Fruit fly (Drosophila melanogaster) whole organism, embryonic: ENCODE measurements around the gene Hexim.

ENCODE experiments used
- BEAF-32 ChIP-seq: fragments of 200-800 bp; sonication (Bioruptor generic); optimal IDR thresholded peaks from 3 replicates; lab custom pipeline; 2017; ENCODE audit warnings: missing biosample characterization, missing genetic modification characterization, mild to moderate bottlenecking, moderate library complexity, missing genetic modification reagents
- CG14710 ChIP-seq: fragments of 200-800 bp; sonication (Bioruptor generic); optimal IDR thresholded peaks from 3 replicates; lab custom pipeline; 2019; ENCODE audit warnings: missing biosample characterization, mild to moderate bottlenecking, missing genetic modification characterization, moderate library complexity
- CG15011 ChIP-seq: fragments of 200-800 bp; sonication (Bioruptor generic); optimal IDR thresholded peaks from 3 replicates; lab custom pipeline; 2018; ENCODE audit warnings: missing biosample characterization, mild to moderate bottlenecking, missing genetic modification characterization
- CG15269 ChIP-seq: fragments of 200-800 bp; sonication (Bioruptor generic); optimal IDR thresholded peaks from 2 replicates; lab custom pipeline; 2018; ENCODE audit warnings: missing biosample characterization, mild to moderate bottlenecking, missing genetic modification characterization, moderate library complexity
- CG1647 ChIP-seq: fragments of 200-800 bp; sonication (Bioruptor generic); optimal IDR thresholded peaks from 3 replicates; lab custom pipeline; 2016; ENCODE audit warnings: missing biosample characterization, missing genetic modification characterization
- CG16779 ChIP-seq: fragments of 200-800 bp; sonication (Bioruptor generic); IDR thresholded peaks from 2 replicates; pipeline ENCODE4 v1.3.6; 2022; ENCODE audit warnings: missing biosample characterization, missing genetic modification characterization
- CG17186 ChIP-seq: fragments of 200-800 bp; sonication (Bioruptor generic); optimal IDR thresholded peaks from 3 replicates; lab custom pipeline; 2017; ENCODE audit warnings: missing biosample characterization, missing genetic modification reagents, missing genetic modification characterization
- CG17385 ChIP-seq: fragments of 200-800 bp; sonication (Bioruptor generic); optimal IDR thresholded peaks from 3 replicates; lab custom pipeline; 2018; ENCODE audit warnings: missing biosample characterization, mild to moderate bottlenecking, missing genetic modification characterization
- CG2116 ChIP-seq: fragments of 200-800 bp; sonication (Bioruptor generic); optimal IDR thresholded peaks from 3 replicates; lab custom pipeline; 2018; ENCODE audit warnings: missing biosample characterization, mild to moderate bottlenecking, missing genetic modification characterization
- CG2199 ChIP-seq: fragments of 200-800 bp; sonication (Bioruptor generic); IDR thresholded peaks from 3 replicates; pipeline ENCODE4 v1.3.6; 2022; ENCODE audit warnings: missing biosample characterization, missing genetic modification characterization
- CG30431 ChIP-seq: fragments of 200-800 bp; sonication (Bioruptor generic); optimal IDR thresholded peaks from 2 replicates; lab custom pipeline; 2017; ENCODE audit warnings: missing biosample characterization, missing genetic modification characterization
- CG31441 ChIP-seq: fragments of 200-800 bp; sonication (Bioruptor generic); IDR thresholded peaks from 2 replicates; pipeline ENCODE4 v1.3.6; 2022; ENCODE audit warnings: missing biosample characterization, missing genetic modification characterization
- CG32767 ChIP-seq: fragments of 200-800 bp; sonication (Bioruptor generic); IDR thresholded peaks from 2 replicates; pipeline ENCODE4 v1.3.6; 2022; ENCODE audit warnings: missing biosample characterization, missing genetic modification characterization
- CG34224 ChIP-seq: fragments of 200-800 bp; sonication (Bioruptor generic); IDR thresholded peaks from 3 replicates; pipeline ENCODE4 v1.3.6; 2022; ENCODE audit warnings: missing biosample characterization, missing genetic modification characterization; ENCODE audit not compliant: partially characterized antibody
- CG4617 ChIP-seq: fragments of 200-800 bp; sonication (Bioruptor generic); optimal IDR thresholded peaks from 3 replicates; lab custom pipeline; 2016; ENCODE audit warnings: missing biosample characterization, missing genetic modification characterization, borderline replicate concordance
- CG6272 ChIP-seq: fragments of 200-800 bp; sonication (Bioruptor generic); IDR thresholded peaks from 2 replicates; pipeline ENCODE4 v1.3.6; 2022; ENCODE audit warnings: missing biosample characterization, missing genetic modification characterization
- CG7987 ChIP-seq: fragments of 200-800 bp; sonication (Bioruptor generic); optimal IDR thresholded peaks from 2 replicates; lab custom pipeline; 2018; ENCODE audit warnings: missing biosample characterization, mild to moderate bottlenecking, missing genetic modification characterization, moderate library complexity
- CG9437 ChIP-seq: fragments of 200-800 bp; sonication (Bioruptor generic); optimal IDR thresholded peaks from 2 replicates; lab custom pipeline; 2018; ENCODE audit warnings: missing biosample characterization, mild to moderate bottlenecking, missing genetic modification characterization
- Dp ChIP-seq: fragments of 200-800 bp; sonication (Bioruptor generic); optimal IDR thresholded peaks from 2 replicates; lab custom pipeline; 2018; ENCODE audit warnings: missing biosample characterization, mild to moderate bottlenecking, missing genetic modification characterization, moderate library complexity
- Dref ChIP-seq: fragments of 200-800 bp; sonication (Bioruptor generic); IDR thresholded peaks from 2 replicates; pipeline ENCODE4 v1.3.6; 2022; ENCODE audit warnings: missing biosample characterization, missing genetic modification characterization
- Drgx ChIP-seq: fragments of 200-800 bp; sonication (Bioruptor generic); IDR thresholded peaks from 2 replicates; pipeline ENCODE4 v1.3.6; 2022; ENCODE audit warnings: missing biosample characterization, missing genetic modification characterization
- E2f1 ChIP-seq: fragments of 200-800 bp; sonication (Bioruptor generic); IDR thresholded peaks from 2 replicates; pipeline ENCODE4 v1.3.6; 2022; ENCODE audit warnings: missing biosample characterization, missing genetic modification characterization
- Hsf ChIP-seq: fragments of 200-800 bp; sonication (Bioruptor generic); optimal IDR thresholded peaks from 3 replicates; lab custom pipeline; 2016; ENCODE audit warnings: missing biosample characterization, missing genetic modification characterization
- Lhr ChIP-seq: fragments of 200-800 bp; sonication (Bioruptor generic); optimal IDR thresholded peaks from 3 replicates; lab custom pipeline; 2017; ENCODE audit warnings: mild to moderate bottlenecking, missing biosample characterization, missing genetic modification reagents, missing genetic modification characterization
- MBD-R2 ChIP-seq: fragments of 200-800 bp; sonication (Bioruptor generic); IDR thresholded peaks from 2 replicates; pipeline ENCODE4 v1.3.6; 2022; ENCODE audit warnings: missing biosample characterization, missing genetic modification characterization
- MESR4 ChIP-seq: fragments of 200-800 bp; sonication (Bioruptor generic); optimal IDR thresholded peaks from 2 replicates; lab custom pipeline; 2018; ENCODE audit warnings: missing biosample characterization, mild to moderate bottlenecking, missing genetic modification characterization, moderate library complexity
- Med ChIP-seq: fragments of 200-800 bp; sonication (Bioruptor generic); peaks from one replicate; lab custom pipeline; 2016; ENCODE audit warnings: missing biosample characterization, missing genetic modification characterization, mild to moderate bottlenecking, inconsistent platforms, moderate library complexity
- Mrtf ChIP-seq: fragments of 200-800 bp; sonication (Bioruptor generic); IDR thresholded peaks from 3 replicates; pipeline ENCODE4 v1.3.6; 2022; ENCODE audit warnings: missing biosample characterization, missing genetic modification characterization
- Myb ChIP-seq: fragments of 200-800 bp; sonication (Bioruptor generic); optimal IDR thresholded peaks from 2 replicates; lab custom pipeline; 2016; ENCODE audit warnings: missing biosample characterization, missing genetic modification characterization
- Scr ChIP-seq: fragments of 200-800 bp; sonication (Bioruptor generic); IDR thresholded peaks from 2 replicates; pipeline ENCODE4 v1.3.6; 2022; ENCODE audit warnings: missing biosample characterization, missing genetic modification characterization; ENCODE audit not compliant: partially characterized antibody
- Sox100B ChIP-seq: fragments of 200-800 bp; sonication (Bioruptor generic); optimal IDR thresholded peaks from 3 replicates; lab custom pipeline; 2018; ENCODE audit warnings: missing biosample characterization, mild to moderate bottlenecking, missing genetic modification characterization
- Sry-δ ChIP-seq: fragments of 200-800 bp; sonication (Bioruptor generic); optimal IDR thresholded peaks from 2 replicates; lab custom pipeline; 2016; ENCODE audit warnings: missing biosample characterization, missing genetic modification characterization
- TFAM ChIP-seq: fragments of 200-800 bp; sonication (Bioruptor generic); optimal IDR thresholded peaks from 2 replicates; lab custom pipeline; 2017; ENCODE audit warnings: missing biosample characterization, missing genetic modification characterization, inconsistent platforms
- caup ChIP-seq: fragments of 200-800 bp; sonication (Bioruptor generic); optimal IDR thresholded peaks from 3 replicates; lab custom pipeline; 2017; ENCODE audit warnings: missing biosample characterization, mild to moderate bottlenecking, missing genetic modification characterization, moderate library complexity; ENCODE audit not compliant: severe bottlenecking
- da ChIP-seq: fragments of 200-800 bp; sonication (Bioruptor generic); optimal IDR thresholded peaks from 2 replicates; lab custom pipeline; 2016; ENCODE audit warnings: missing biosample characterization, missing genetic modification characterization
- ftz-f1 ChIP-seq: fragments of 200-800 bp; sonication (Bioruptor generic); optimal IDR thresholded peaks from 2 replicates; lab custom pipeline; 2016; ENCODE audit warnings: missing biosample characterization, missing genetic modification characterization
- gcm ChIP-seq: fragments of 200-800 bp; sonication (Bioruptor generic); optimal IDR thresholded peaks from 2 replicates; lab custom pipeline; 2019; ENCODE audit warnings: missing biosample characterization, mild to moderate bottlenecking, missing genetic modification characterization, moderate library complexity
- grn ChIP-seq: fragments of 200-800 bp; sonication (Bioruptor generic); optimal IDR thresholded peaks from 3 replicates; lab custom pipeline; 2017; ENCODE audit warnings: missing biosample characterization, missing genetic modification characterization
- phol ChIP-seq: fragments of 200-800 bp; sonication (Bioruptor generic); optimal IDR thresholded peaks from 3 replicates; lab custom pipeline; 2018; ENCODE audit warnings: missing biosample characterization, mild to moderate bottlenecking, missing genetic modification characterization, moderate library complexity
- pzg ChIP-seq: fragments of 200-800 bp; sonication (Bioruptor generic); optimal IDR thresholded peaks from 3 replicates; lab custom pipeline; 2018; ENCODE audit warnings: missing biosample characterization, mild to moderate bottlenecking, missing genetic modification characterization, moderate library complexity
- schlank ChIP-seq: fragments of 200-800 bp; sonication (Bioruptor generic); optimal IDR thresholded peaks from 2 replicates; lab custom pipeline; 2018; ENCODE audit warnings: missing biosample characterization, mild to moderate bottlenecking, missing genetic modification characterization
- sens ChIP-seq: fragments of 200-800 bp; sonication (Bioruptor generic); peaks from one replicate; lab custom pipeline; 2016; ENCODE audit warnings: missing biosample characterization, missing genetic modification characterization
- stwl ChIP-seq: fragments of 200-800 bp; sonication (Bioruptor generic); optimal IDR thresholded peaks from 3 replicates; lab custom pipeline; 2018; ENCODE audit warnings: missing biosample characterization, mild to moderate bottlenecking, missing genetic modification characterization, moderate library complexity
- trem ChIP-seq: fragments of 200-800 bp; optimal IDR thresholded peaks from 3 replicates; lab custom pipeline; 2019; ENCODE audit warnings: missing biosample characterization, mild to moderate bottlenecking, missing genetic modification characterization, moderate library complexity
- vnd ChIP-seq: fragments of 200-800 bp; sonication (Bioruptor generic); IDR thresholded peaks from 3 replicates; pipeline ENCODE4 v1.3.6; 2022; ENCODE audit warnings: missing biosample characterization, missing genetic modification characterization; ENCODE audit not compliant: partially characterized antibody

Gene Hexim

dm6 chr3R:14656760-14657604, 2.3 kb upstream of the Hexim start, which contains the start of gene CG3505 (continued):
- TF ChIP-seq CG7987 (GFP tag; lab: Kevin White, UChicago) (peak; percentile 57), Lhr (peak; percentile 61), Sox100B (GFP tag; lab: Kevin White, UChicago) (no peak), Sry-δ (GFP tag; lab: Kevin White, UChicago) (peak; percentile 67), CG32767 (GFP tag; lab: Robert Waterston, UW) (no peak), grn (GFP tag; lab: Kevin White, UChicago) (no peak), E2f1 (no peak), caup (GFP tag; lab: Kevin White, UChicago) (no peak), phol (tag; lab: Kevin White, UChicago) (peak; percentile 45), schlank (no peak)

- TF ChIP-seq CG6272 (no peak), CG16779 (peak; percentile 10; the same call in 1 of the 2 replicates), CG15011 (GFP tag; lab: Kevin White, UChicago) (no peak)
Measured at dm6 chr3R:14657605-14657910, 1.7 kb upstream of the Hexim start.

DNA sequence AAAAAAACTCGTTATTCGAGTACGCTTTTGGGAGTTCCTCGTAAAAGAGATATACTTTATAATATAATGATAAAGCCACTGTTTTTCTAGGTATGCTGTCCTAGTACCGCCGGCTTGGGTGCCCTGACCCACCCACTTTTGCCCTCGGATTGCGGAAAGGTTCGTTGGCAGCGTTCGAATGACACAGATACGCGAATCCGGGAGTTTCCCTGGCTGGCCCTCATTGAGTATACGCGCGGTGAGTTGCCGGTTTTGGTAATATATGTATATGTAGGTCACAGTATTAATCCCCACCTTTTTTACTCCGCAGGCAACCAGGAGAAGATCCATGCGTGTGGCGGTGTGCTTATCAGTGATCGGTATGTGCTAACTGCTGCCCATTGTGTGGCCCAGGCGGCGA, 1.1 kb upstream of the Hexim start:
- no peak for TF ChIP-seq da (GFP tag; lab: Kevin White, UChicago)
- peak; percentile 52 for TF ChIP-seq sens
- TF ChIP-seq pzg: no peak
- no peak for TF ChIP-seq CG9437 (GFP tag; lab: Kevin White, UChicago)
- no peak for TF ChIP-seq Hsf
- no peak for TF ChIP-seq Mrtf (GFP tag; lab: Robert Waterston, UW)
- TF ChIP-seq Med (GFP tag; lab: Kevin White, UChicago): peak; percentile 46
- no peak for TF ChIP-seq Drgx (GFP tag; lab: Robert Waterston, UW)
- no peak for TF ChIP-seq gcm (GFP tag; lab: Kevin White, UChicago)

DNA sequence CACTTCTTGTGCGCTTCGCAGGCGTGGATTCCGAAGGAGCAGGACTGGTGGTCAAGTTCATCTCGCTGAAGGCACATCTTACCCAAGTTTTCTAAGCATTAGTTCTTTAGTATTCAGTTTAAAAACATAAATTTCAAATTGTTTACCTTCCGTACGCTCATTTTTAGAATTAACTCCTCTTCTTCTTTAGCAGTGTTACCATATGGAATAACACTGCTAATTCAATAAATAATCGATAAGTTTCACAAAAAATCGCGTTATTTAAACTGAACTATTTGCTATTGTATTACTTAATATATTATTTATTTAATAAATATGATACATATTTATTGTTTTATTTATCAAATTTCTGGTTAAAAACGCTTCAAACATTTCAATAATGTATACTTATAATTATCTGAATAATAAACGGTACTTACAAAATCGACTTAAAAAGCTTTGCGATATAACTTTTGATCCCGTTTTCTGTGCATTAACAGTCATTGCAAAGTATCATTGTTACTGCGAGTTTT, 3.8 kb downstream of the Hexim start, which contains the start of the genes Rad17 and BigH1:
TSS of gene Rad17 (minus strand) at position 209 of the 512 bp plus-strand sequence.
TSS of gene BigH1 (plus strand) at position 462 of the 512 bp plus-strand sequence.
- TF ChIP-seq Myb (GFP tag; lab: Kevin White, UChicago) (peak; percentile 10), MESR4 (GFP tag; lab: Kevin White, UChicago) (peak; percentile 30), CG15269 (tag; lab: Kevin White, UChicago) (no peak), Dref (GFP tag; lab: Robert Waterston, UW) (peak; percentile 61), TFAM (GFP tag; lab: Kevin White, UChicago) (no peak), trem (tag; lab: Kevin White, UChicago) (peak; percentile 38), Hsf (no peak), CG17385 (peak; percentile 92), CG17186 (GFP tag; lab: Kevin White, UChicago) (no peak), Dp (peak; percentile 54), CG1647 (GFP tag; lab: Kevin White, UChicago) (no peak), CG34224 (GFP tag; lab: Robert Waterston, UW) (0 out of 3 replicates have a peak, but pooled peaks have one; percentile 28), Scr (GFP tag; lab: Robert Waterston, UW) (peak; percentile 38), CG31441 (GFP tag; lab: Robert Waterston, UW) (no peak), vnd (GFP tag; lab: Robert Waterston, UW) (0 out of 3 replicates have a peak, but pooled peaks have one; percentile 36), CG4617 (GFP tag; lab: Kevin White, UChicago) (peak; percentile 25), BEAF-32 (peak; percentile 27), CG2116 (peak; percentile 80), CG14710 (tag; lab: Kevin White, UChicago) (peak; percentile 99), CG30431 (GFP tag; lab: Kevin White, UChicago) (no peak), ftz-f1 (no peak), stwl (tag; lab: Kevin White, UChicago) (peak; percentile 76), MBD-R2 (GFP tag; lab: Robert Waterston, UW) (peak; percentile 49; the same call in 1 of the 2 replicates), CG2199 (GFP tag; lab: Robert Waterston, UW) (no peak)
